Fruit fly (Drosophila melanogaster) whole organism, embryonic: Measurements from ENCODE around the gene Lasp.

Experiments
- Blimp-1 ChIP-seq: fragments of 200-800 bp; sonication (Bioruptor generic); optimal IDR thresholded peaks from 3 replicates; lab custom pipeline; 2018; ENCODE audit warnings: missing biosample characterization, missing genetic modification characterization, mild to moderate bottlenecking, moderate library complexity, missing genetic modification reagents
- CG10979 ChIP-seq: fragments of 200-800 bp; sonication (Bioruptor generic); optimal IDR thresholded peaks from 2 replicates; lab custom pipeline; 2018; ENCODE audit warnings: missing biosample characterization, mild to moderate bottlenecking, missing genetic modification characterization, moderate library complexity
- CG11085 ChIP-seq: fragments of 200-800 bp; sonication (Bioruptor generic); IDR thresholded peaks from 2 replicates; pipeline ENCODE4 v1.3.6; 2022; ENCODE audit warnings: missing biosample characterization, missing genetic modification characterization
- CG11093 ChIP-seq: fragments of 200-800 bp; sonication (Bioruptor generic); IDR thresholded peaks from 3 replicates; pipeline ENCODE4 v1.3.6; 2022; ENCODE audit warnings: missing biosample characterization, missing genetic modification characterization
- CG12236 ChIP-seq: fragments of 200-800 bp; sonication (Bioruptor generic); optimal IDR thresholded peaks from 2 replicates; lab custom pipeline; 2016; ENCODE audit warnings: missing biosample characterization, missing genetic modification characterization
- CG14710 ChIP-seq: fragments of 200-800 bp; sonication (Bioruptor generic); optimal IDR thresholded peaks from 3 replicates; lab custom pipeline; 2019; ENCODE audit warnings: missing biosample characterization, mild to moderate bottlenecking, missing genetic modification characterization, moderate library complexity
- CG17568 ChIP-seq: fragments of 200-800 bp; sonication (Bioruptor generic); optimal IDR thresholded peaks from 2 replicates; lab custom pipeline; 2018; ENCODE audit warnings: missing biosample characterization, mild to moderate bottlenecking, missing genetic modification characterization, moderate library complexity
- CG2120 ChIP-seq: fragments of 200-800 bp; sonication (Bioruptor generic); optimal IDR thresholded peaks from 3 replicates; lab custom pipeline; 2016; ENCODE audit warnings: missing biosample characterization, missing genetic modification characterization
- CG2129 ChIP-seq: fragments of 200-800 bp; sonication (Bioruptor generic); IDR thresholded peaks from 2 replicates; pipeline ENCODE4 v1.3.6; 2022; ENCODE audit warnings: missing biosample characterization, missing genetic modification characterization; ENCODE audit not compliant: partially characterized antibody
- CG34422 ChIP-seq: fragments of 200-800 bp; sonication (Bioruptor generic); IDR thresholded peaks from 3 replicates; pipeline ENCODE4 v1.3.6; 2022; ENCODE audit warnings: missing biosample characterization, missing genetic modification characterization
- CG42726 ChIP-seq: fragments of 200-800 bp; sonication (Bioruptor generic); IDR thresholded peaks from 2 replicates; pipeline ENCODE4 v1.3.6; 2022; ENCODE audit warnings: missing biosample characterization, missing genetic modification characterization; ENCODE audit not compliant: partially characterized antibody
- CG4360 ChIP-seq: fragments of 200-800 bp; sonication (Bioruptor generic); IDR thresholded peaks from 2 replicates; pipeline ENCODE4 v1.3.6; 2022; ENCODE audit warnings: missing biosample characterization, missing genetic modification characterization
- CG43689 ChIP-seq: fragments of 200-800 bp; sonication (Bioruptor generic); IDR thresholded peaks from 2 replicates; pipeline ENCODE4 v1.3.6; 2022; ENCODE audit warnings: missing biosample characterization, missing genetic modification characterization
- CG5180 ChIP-seq: fragments of 200-800 bp; sonication (Bioruptor generic); optimal IDR thresholded peaks from 3 replicates; lab custom pipeline; 2017; ENCODE audit warnings: missing biosample characterization, missing genetic modification characterization, mild to moderate bottlenecking, moderate library complexity, missing genetic modification reagents
- CG8290 ChIP-seq, 3 experiments: fragments of 200-800 bp; sonication (Bioruptor generic); optimal IDR thresholded peaks; 2 replicates each; lab custom pipeline; 2016 to 2019; ENCODE audit warnings: missing biosample characterization in 3 of 3, missing genetic modification characterization in 3 of 3, mild to moderate bottlenecking in 2 of 3, moderate library complexity in 1 of 3
- CG9727 ChIP-seq: fragments of 200-800 bp; sonication (Bioruptor generic); optimal IDR thresholded peaks from 3 replicates; lab custom pipeline; 2017; ENCODE audit warnings: missing biosample characterization, mild to moderate bottlenecking, missing genetic modification characterization
- CHES-1-like ChIP-seq: fragments of 200-800 bp; sonication (Bioruptor generic); optimal IDR thresholded peaks from 2 replicates; lab custom pipeline; 2016; ENCODE audit warnings: missing biosample characterization, missing genetic modification characterization
- Ets65A ChIP-seq: fragments of 200-800 bp; sonication (Bioruptor generic); peaks from one replicate; lab custom pipeline; 2016; ENCODE audit warnings: missing biosample characterization, missing genetic modification characterization
- GATAe ChIP-seq: fragments of 200-800 bp; sonication (Bioruptor generic); conservative IDR thresholded peaks from 2 replicates; pipeline ENCODE4 v1.3.6; 2022; ENCODE audit warnings: missing biosample characterization, missing genetic modification characterization
- Meics ChIP-seq: fragments of 200-800 bp; sonication (Bioruptor generic); optimal IDR thresholded peaks from 2 replicates; lab custom pipeline; 2017; ENCODE audit warnings: missing biosample characterization, mild to moderate bottlenecking, missing genetic modification characterization
- NfI ChIP-seq: fragments of 200-800 bp; sonication (Bioruptor generic); optimal IDR thresholded peaks from 3 replicates; lab custom pipeline; 2018; ENCODE audit warnings: missing biosample characterization, mild to moderate bottlenecking, missing genetic modification characterization, moderate library complexity
- PHDP ChIP-seq: fragments of 200-800 bp; sonication (Bioruptor generic); optimal IDR thresholded peaks from 3 replicates; lab custom pipeline; 2018; ENCODE audit warnings: missing biosample characterization, mild to moderate bottlenecking, missing genetic modification characterization, moderate library complexity
- Poxn ChIP-seq: fragments of 200-800 bp; sonication (Bioruptor generic); IDR thresholded peaks from 2 replicates; pipeline ENCODE4 v1.3.6; 2022; ENCODE audit warnings: missing biosample characterization, missing genetic modification characterization
- Ptx1 ChIP-seq: fragments of 200-800 bp; sonication (Bioruptor generic); IDR thresholded peaks from 2 replicates; pipeline ENCODE4 v1.3.6; 2022; ENCODE audit warnings: missing biosample characterization, missing genetic modification characterization
- Xrp1 ChIP-seq: fragments of 200-800 bp; sonication (Bioruptor generic); IDR thresholded peaks from 2 replicates; pipeline ENCODE4 v1.3.6; 2022; ENCODE audit warnings: missing biosample characterization, missing genetic modification characterization
- ap ChIP-seq: fragments of 200-800 bp; sonication (Bioruptor generic); IDR thresholded peaks from 2 replicates; pipeline ENCODE4 v1.3.6; 2022; ENCODE audit warnings: missing biosample characterization, missing genetic modification characterization
- bsh ChIP-seq, 2 experiments: fragments of 200-800 bp; sonication (Bioruptor generic); optimal IDR thresholded peaks; 2 replicates each; lab custom pipeline; 2017 to 2018; ENCODE audit warnings: mild to moderate bottlenecking in 2 of 2, missing biosample characterization in 2 of 2, missing genetic modification characterization in 2 of 2, moderate library complexity in 1 of 2
- ci ChIP-seq: fragments of 200-800 bp; sonication (Bioruptor generic); IDR thresholded peaks from 3 replicates; pipeline ENCODE4 v1.3.6; 2022; ENCODE audit warnings: missing biosample characterization, missing genetic modification characterization
- dimm ChIP-seq: fragments of 200-800 bp; sonication (Bioruptor generic); IDR thresholded peaks from 2 replicates; pipeline ENCODE4 v1.3.6; 2022; ENCODE audit warnings: missing biosample characterization, missing genetic modification characterization
- dmrt99B ChIP-seq: fragments of 200-800 bp; sonication (Bioruptor generic); optimal IDR thresholded peaks from 2 replicates; lab custom pipeline; 2018; ENCODE audit warnings: missing biosample characterization, mild to moderate bottlenecking, missing genetic modification characterization, moderate library complexity
- dpn ChIP-seq, 2 experiments: fragments of 200-800 bp; sonication (Bioruptor generic); optimal IDR thresholded peaks; 3 replicates each; lab custom pipeline; 2016; ENCODE audit warnings: missing biosample characterization in 2 of 2, missing genetic modification characterization in 2 of 2
- fd96Cb ChIP-seq: fragments of 200-800 bp; sonication (Bioruptor generic); optimal IDR thresholded peaks from 2 replicates; lab custom pipeline; 2018; ENCODE audit warnings: missing biosample characterization, mild to moderate bottlenecking, missing genetic modification characterization, moderate library complexity
- insv ChIP-seq, 2 experiments: fragments of 200-800 bp; sonication (Bioruptor generic); optimal IDR thresholded peaks; 3 replicates each; lab custom pipeline; 2016 to 2018; ENCODE audit warnings: missing biosample characterization in 2 of 2, missing genetic modification characterization in 2 of 2
- kay ChIP-seq: fragments of 200-800 bp; sonication (Bioruptor generic); optimal IDR thresholded peaks from 2 replicates; lab custom pipeline; 2016; ENCODE audit warnings: missing biosample characterization, missing genetic modification characterization
- phol ChIP-seq: fragments of 200-800 bp; sonication (Bioruptor generic); optimal IDR thresholded peaks from 3 replicates; lab custom pipeline; 2018; ENCODE audit warnings: missing biosample characterization, mild to moderate bottlenecking, missing genetic modification characterization, moderate library complexity
- pros ChIP-seq: fragments of 200-800 bp; sonication (Bioruptor generic); optimal IDR thresholded peaks from 3 replicates; lab custom pipeline; 2019; ENCODE audit warnings: missing biosample characterization, mild to moderate bottlenecking, missing genetic modification characterization, moderate library complexity
- row ChIP-seq: fragments of 200-800 bp; sonication (Bioruptor generic); IDR thresholded peaks from 3 replicates; pipeline ENCODE4 v1.3.6; 2022; ENCODE audit warnings: missing biosample characterization, missing genetic modification characterization
- sens ChIP-seq: fragments of 200-800 bp; sonication (Bioruptor generic); peaks from one replicate; lab custom pipeline; 2016; ENCODE audit warnings: missing biosample characterization, missing genetic modification characterization
- shn ChIP-seq: fragments of 200-800 bp; sonication (Bioruptor generic); optimal IDR thresholded peaks from 3 replicates; lab custom pipeline; 2016; ENCODE audit warnings: missing biosample characterization, missing genetic modification characterization
- so ChIP-seq: fragments of 200-800 bp; sonication (Bioruptor generic); IDR thresholded peaks from 3 replicates; pipeline ENCODE4 v1.3.6; 2022; ENCODE audit warnings: missing biosample characterization, missing genetic modification characterization
- sqz ChIP-seq: fragments of 200-800 bp; sonication (Bioruptor generic); optimal IDR thresholded peaks from 3 replicates; lab custom pipeline; 2018; ENCODE audit warnings: missing biosample characterization, mild to moderate bottlenecking, missing genetic modification characterization
- sr ChIP-seq: fragments of 200-800 bp; sonication (Bioruptor generic); IDR thresholded peaks from 3 replicates; pipeline ENCODE4 v1.3.6; 2022; ENCODE audit warnings: missing biosample characterization, missing genetic modification characterization
- tna ChIP-seq: fragments of 200-800 bp; sonication (Bioruptor generic); IDR thresholded peaks from 2 replicates; pipeline ENCODE4 v1.3.6; 2022; ENCODE audit warnings: missing biosample characterization, missing genetic modification characterization; ENCODE audit not compliant: partially characterized antibody
- ttk ChIP-seq: fragments of 200-800 bp; sonication (Bioruptor generic); IDR thresholded peaks from 2 replicates; pipeline ENCODE4 v2.1.2; 2022; ENCODE audit warnings: missing biosample characterization, missing genetic modification characterization
- zfh2 ChIP-seq: fragments of 200-800 bp; sonication (Bioruptor generic); optimal IDR thresholded peaks from 2 replicates; lab custom pipeline; 2016; ENCODE audit warnings: missing biosample characterization, missing genetic modification characterization

Lasp gene

dm6 chr3L:16635566-16636210 lies 75.8 kb downstream of the Lasp start (continued):
- TF ChIP-seq CG11093 (no peak), CG2120 (peak; percentile 4), CG9727 (GFP tag; lab: Kevin White, UChicago) (peak; percentile 16), NfI (GFP tag; lab: Kevin White, UChicago) (peak; percentile 26), CG14710 (tag; lab: Kevin White, UChicago) (peak; percentile 29), GATAe (no peak), sr (GFP tag; lab: Robert Waterston, UW) (no peak), dimm (no peak), dpn (GFP tag; optimal IDR thresholded peaks at IDR 0.05; lab: Kevin White, UChicago) (peak in 1 of 2 experiments; percentile 15), Meics (GFP tag; lab: Kevin White, UChicago) (peak; percentile 4), kay (GFP tag; lab: Kevin White, UChicago) (peak; percentile 76), CHES-1-like (GFP tag; lab: Kevin White, UChicago) (no peak), ap (GFP tag; lab: Robert Waterston, UW) (no peak), dmrt99B (tag; lab: Kevin White, UChicago) (peak; percentile 16), tna (GFP tag; lab: Robert Waterston, UW) (no peak)

dm6 chr3L:16634529-16634928 lies 76.9 kb downstream of the Lasp start:
- TF ChIP-seq Xrp1 (GFP tag; lab: Robert Waterston, UW) (peak; percentile 29; the same call in 1 of the 2 replicates), CG10979 (tag; lab: Kevin White, UChicago) (peak; percentile 37), phol (tag; lab: Kevin White, UChicago) (peak; percentile 1), sens (peak; percentile 50), CG42726 (no peak), row (GFP tag; lab: Robert Waterston, UW) (0 out of 3 replicates have a peak, but pooled peaks have one; percentile 8), CG2129 (no peak), CG43689 (GFP tag; lab: Robert Waterston, UW) (no peak), Blimp-1 (peak; percentile 0)

dm6 chr3L:16634091-16634490 lies 77.4 kb downstream of the Lasp start:
- TF ChIP-seq pros (peak; percentile 84), Poxn (GFP tag; lab: Robert Waterston, UW) (no peak), sqz (peak; percentile 53)

dm6 chr3L:16631844-16632537 lies 79.5 kb downstream of the Lasp start:
- TF ChIP-seq Ptx1 (GFP tag; lab: Robert Waterston, UW) (no peak), CG11085 (no peak), zfh2 (GFP tag; lab: Kevin White, UChicago) (no peak), CG4360 (GFP tag; lab: Robert Waterston, UW) (0 out of 2 replicates have a peak, but pooled peaks have one; percentile 9), CG12236 (no peak), ttk (no peak), ci (0 out of 3 replicates have a peak, but pooled peaks have one; percentile 32), CG8290 (GFP tag; optimal IDR thresholded peaks at IDR 0.05; lab: Kevin White, UChicago) (peak; percentile 23), CG8290 (tag; optimal IDR thresholded peaks at IDR 0.05; lab: Kevin White, UChicago) (no peak), CG5180 (GFP tag; lab: Kevin White, UChicago) (no peak), insv (GFP tag; optimal IDR thresholded peaks at IDR 0.05; lab: Kevin White, UChicago) (no peak), bsh (GFP tag; optimal IDR thresholded peaks at IDR 0.05; lab: Kevin White, UChicago) (peak in 1 of 2 experiments; percentile 16), CG17568 (GFP tag; lab: Kevin White, UChicago) (no peak), Ets65A (GFP tag; lab: Kevin White, UChicago) (peak; percentile 54), CG34422 (GFP tag; lab: Robert Waterston, UW) (0 out of 3 replicates have a peak, but pooled peaks have one; percentile 38), so (no peak), PHDP (tag; lab: Kevin White, UChicago) (no peak), shn (no peak), fd96Cb (tag; lab: Kevin White, UChicago) (peak; percentile 3), Xrp1 (GFP tag; lab: Robert Waterston, UW) (peak; percentile 18; the same call in 1 of the 2 replicates), CG11093 (no peak)
